Worm (Caenorhabditis elegans) whole organism, L1 larva: Measurements from ENCODE around the gene mdt-1.2.

Experiments used
- ceh-63 ChIP-seq: fragments of 200-800 bp; sonication (Bioruptor generic); optimal IDR thresholded peaks from 2 replicates; lab custom pipeline; 2018; ENCODE audit warnings: mild to moderate bottlenecking, missing genetic modification characterization, missing compliant biosample characterization
- dpl-1 ChIP-seq, 3 experiments: fragments of 150-350 bp in 2 of 3; sonication (generic microtip) in 1 of 3; optimal IDR thresholded peaks; 2 replicates each; lab custom pipeline; 2014 to 2017; ENCODE audit warnings: missing biosample characterization in 3 of 3, missing genetic modification characterization in 3 of 3, missing genetic modification reagents in 3 of 3
- snpc-4 ChIP-seq: fragments of 150-350 bp; optimal IDR thresholded peaks from 2 replicates; lab custom pipeline; 2014; ENCODE audit warnings: missing biosample characterization, missing genetic modification characterization
- vab-15 ChIP-seq: sonication (generic microtip); optimal IDR thresholded peaks from 2 replicates; lab custom pipeline; 2017; ENCODE audit warnings: missing genotype, mild to moderate bottlenecking, missing genetic modification characterization, missing compliant biosample characterization

ce11 chrX:17149877-17150490, 1.3 kb upstream of the mdt-1.2 start, which contains the start of gene T23C6.4:
- TF ChIP-seq snpc-4 (tag; lab: Kevin White, UChicago) (no peak), dpl-1 (GFP tag; optimal IDR thresholded peaks at IDR 0.05; lab: Kevin White, UChicago) (no peak), vab-15 (tag; lab: Kevin White, UChicago) (no peak), ceh-63 (GFP tag; lab: Kevin White, UChicago) (no peak)
